Worm (Caenorhabditis elegans) whole organism, mixed stage, embryonic: Measurements from ENCODE around the gene gsnl-1.
A peak's percentile ranks its signal among the peaks of the same experiment; 100 is the strongest.

Experiments
- M03D4.4 ChIP-seq: sonication (generic microtip); optimal IDR thresholded peaks from 2 replicates; lab custom pipeline; 2017; ENCODE audit warnings: mild to moderate bottlenecking, missing genetic modification characterization, missing compliant biosample characterization
- bed-3 ChIP-seq: fragments of 200-800 bp; sonication (Bioruptor generic); optimal IDR thresholded peaks from 3 replicates; lab custom pipeline; 2018; ENCODE audit warnings: mild to moderate bottlenecking, missing genetic modification characterization, moderate library complexity, missing compliant biosample characterization
- blmp-1 ChIP-seq: fragments of 150-350 bp; optimal IDR thresholded peaks from 2 replicates; lab custom pipeline; 2014; ENCODE audit warnings: missing biosample characterization, missing genetic modification characterization
- ceh-39 ChIP-seq: fragments of 150-350 bp; optimal IDR thresholded peaks from 2 replicates; lab custom pipeline; 2014; ENCODE audit warnings: missing biosample characterization, missing genetic modification characterization
- ceh-43 ChIP-seq: fragments of 200-800 bp; sonication (Bioruptor generic); optimal IDR thresholded peaks from 2 replicates; lab custom pipeline; 2018; ENCODE audit warnings: mild to moderate bottlenecking, missing genetic modification characterization, moderate library complexity, missing compliant biosample characterization
- ceh-83 ChIP-seq: fragments of 200-800 bp; sonication (Bioruptor generic); optimal IDR thresholded peaks from 2 replicates; lab custom pipeline; 2018; ENCODE audit warnings: mild to moderate bottlenecking, missing genetic modification characterization, missing compliant biosample characterization
- ces-1 ChIP-seq: fragments of 150-350 bp; optimal IDR thresholded peaks from 2 replicates; lab custom pipeline; 2014; ENCODE audit warnings: missing biosample characterization, missing genetic modification reagents, missing genetic modification characterization
- drap-1 ChIP-seq: fragments of 200-800 bp; sonication (Bioruptor generic); optimal IDR thresholded peaks from 3 replicates; lab custom pipeline; 2018; ENCODE audit warnings: mild to moderate bottlenecking, missing genetic modification characterization, missing compliant biosample characterization
- elt-1 ChIP-seq: sonication (generic microtip); optimal IDR thresholded peaks from 2 replicates; lab custom pipeline; 2017; ENCODE audit warnings: missing genetic modification characterization, mild to moderate bottlenecking, missing compliant biosample characterization, antibody characterized with exemption, moderate library complexity, borderline replicate concordance; ENCODE audit not compliant: insufficient read depth
- elt-3 ChIP-seq: fragments of 150-350 bp; optimal IDR thresholded peaks from 2 replicates; lab custom pipeline; 2014; ENCODE audit warnings: missing biosample characterization, missing genetic modification characterization
- flh-1 ChIP-seq: fragments of 200-800 bp; sonication (Bioruptor generic); optimal IDR thresholded peaks from 2 replicates; lab custom pipeline; 2018; ENCODE audit warnings: mild to moderate bottlenecking, missing genetic modification characterization, moderate library complexity, missing compliant biosample characterization
- ham-2 ChIP-seq: fragments of 200-800 bp; sonication (Bioruptor generic); optimal IDR thresholded peaks from 2 replicates; lab custom pipeline; 2018; ENCODE audit warnings: mild to moderate bottlenecking, missing genetic modification characterization, missing compliant biosample characterization
- hlh-1 ChIP-seq: fragments of 150-350 bp; optimal IDR thresholded peaks from 2 replicates; lab custom pipeline; 2014; ENCODE audit warnings: missing biosample characterization, missing genetic modification reagents, missing genetic modification characterization
- lin-13 ChIP-seq: fragments of 150-350 bp; optimal IDR thresholded peaks from 2 replicates; lab custom pipeline; 2014; ENCODE audit warnings: missing biosample characterization, missing genetic modification characterization
- lin-32 ChIP-seq: fragments of 200-800 bp; sonication (Bioruptor generic); optimal IDR thresholded peaks from 2 replicates; lab custom pipeline; 2018; ENCODE audit warnings: mild to moderate bottlenecking, missing genetic modification characterization, missing compliant biosample characterization
- lsy-2 ChIP-seq: fragments of 150-350 bp; optimal IDR thresholded peaks from 2 replicates; lab custom pipeline; 2014; ENCODE audit warnings: missing biosample characterization, missing genetic modification characterization
- mab-5 ChIP-seq: fragments of 150-350 bp; optimal IDR thresholded peaks from 2 replicates; lab custom pipeline; 2014; ENCODE audit warnings: missing biosample characterization, missing genetic modification characterization
- mep-1 ChIP-seq: fragments of 150-350 bp; optimal IDR thresholded peaks from 2 replicates; lab custom pipeline; 2017; ENCODE audit warnings: missing biosample characterization, missing genetic modification reagents, missing genetic modification characterization, inconsistent platforms
- mls-2 ChIP-seq: sonication (generic microtip); optimal IDR thresholded peaks from 2 replicates; lab custom pipeline; 2016; ENCODE audit warnings: mild to moderate bottlenecking, missing genetic modification characterization, moderate library complexity, missing compliant biosample characterization
- nhr-2 ChIP-seq: fragments of 150-350 bp; optimal IDR thresholded peaks from 2 replicates; lab custom pipeline; 2014; ENCODE audit warnings: missing biosample characterization, missing genetic modification characterization
- nhr-237 ChIP-seq: fragments of 150-350 bp; optimal IDR thresholded peaks from 2 replicates; lab custom pipeline; 2014; ENCODE audit warnings: missing biosample characterization, missing genetic modification characterization
- nhr-28 ChIP-seq: fragments of 150-350 bp; optimal IDR thresholded peaks from 2 replicates; lab custom pipeline; 2014; ENCODE audit warnings: missing biosample characterization, missing genetic modification characterization
- nhr-76 ChIP-seq: sonication (generic microtip); optimal IDR thresholded peaks from 2 replicates; lab custom pipeline; 2017; ENCODE audit warnings: missing biosample characterization, missing genetic modification characterization
- pha-4 ChIP-seq: fragments of 150-350 bp; optimal IDR thresholded peaks from 2 replicates; lab custom pipeline; 2018; ENCODE audit warnings: missing biosample characterization, missing genetic modification reagents, missing genetic modification characterization
- sem-2 ChIP-seq: fragments of 200-800 bp; sonication (Bioruptor generic); optimal IDR thresholded peaks from 2 replicates; lab custom pipeline; 2018; ENCODE audit warnings: mild to moderate bottlenecking, missing genetic modification characterization, missing compliant biosample characterization
- snpc-4 ChIP-seq: fragments of 150-350 bp; optimal IDR thresholded peaks from 2 replicates; lab custom pipeline; 2014; ENCODE audit warnings: missing biosample characterization, missing genetic modification characterization
- sptf-1 ChIP-seq: sonication (generic microtip); optimal IDR thresholded peaks from 2 replicates; lab custom pipeline; 2017; ENCODE audit warnings: mild to moderate bottlenecking, missing genetic modification characterization, moderate library complexity, missing compliant biosample characterization
- tbx-8 ChIP-seq: fragments of 200-800 bp; sonication (Bioruptor generic); optimal IDR thresholded peaks from 2 replicates; lab custom pipeline; 2018; ENCODE audit warnings: mild to moderate bottlenecking, missing genetic modification characterization, moderate library complexity, missing compliant biosample characterization
- unc-120 ChIP-seq: sonication (generic microtip); optimal IDR thresholded peaks from 2 replicates; lab custom pipeline; 2017; ENCODE audit warnings: missing genetic modification characterization, missing compliant biosample characterization; ENCODE audit not compliant: poor library complexity, severe bottlenecking
- unc-39 ChIP-seq: fragments of 150-350 bp; optimal IDR thresholded peaks from 2 replicates; lab custom pipeline; 2014; ENCODE audit warnings: missing biosample characterization, missing genetic modification characterization
- unc-62 ChIP-seq: fragments of 150-350 bp; optimal IDR thresholded peaks from 2 replicates; lab custom pipeline; 2014; ENCODE audit warnings: missing biosample characterization, missing genetic modification reagents, missing genetic modification characterization
- ztf-11 ChIP-seq: fragments of 150-350 bp; optimal IDR thresholded peaks from 2 replicates; lab custom pipeline; 2014; ENCODE audit warnings: missing biosample characterization, missing genetic modification characterization

The gsnl-1 gene

DNA sequence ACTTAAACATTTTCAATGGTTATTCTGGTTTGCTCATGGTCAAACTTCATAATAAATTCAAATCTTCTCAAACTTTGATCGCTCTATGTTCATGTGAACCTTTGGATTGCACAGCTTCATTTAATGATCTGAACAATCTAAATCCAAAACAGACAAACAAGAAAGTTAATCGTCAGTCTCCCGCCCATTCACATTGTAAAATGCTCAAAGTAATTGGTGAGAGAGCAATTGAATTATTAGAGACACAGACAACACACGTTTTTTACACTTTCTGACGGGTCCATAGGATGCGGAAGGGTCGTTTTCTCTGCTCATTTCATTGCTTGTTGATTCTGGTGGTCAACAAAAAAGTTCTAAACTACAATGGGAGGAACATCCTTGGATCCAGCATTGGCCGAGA is at the start of gene gsnl-1:
Gene gsnl-1 (plus strand): TSS at position 301 of the 400 bp plus-strand sequence.
- TF ChIP-seq ceh-83 (GFP tag; lab: Kevin White, UChicago) (no peak), hlh-1 (tag; lab: Kevin White, UChicago) (no peak), sem-2 (GFP tag; lab: Kevin White, UChicago) (no peak), nhr-2 (tag; lab: Kevin White, UChicago) (no peak), ceh-43 (no peak), ces-1 (GFP tag; lab: Kevin White, UChicago) (no peak), ztf-11 (tag; lab: Kevin White, UChicago) (no peak), M03D4.4 (tag; lab: Kevin White, UChicago) (no peak), nhr-76 (tag; lab: Kevin White, UChicago) (no peak), tbx-8 (GFP tag; lab: Kevin White, UChicago) (no peak), unc-39 (no peak), nhr-237 (no peak), ham-2 (no peak), lin-13 (tag; lab: Kevin White, UChicago) (no peak)

DNA sequence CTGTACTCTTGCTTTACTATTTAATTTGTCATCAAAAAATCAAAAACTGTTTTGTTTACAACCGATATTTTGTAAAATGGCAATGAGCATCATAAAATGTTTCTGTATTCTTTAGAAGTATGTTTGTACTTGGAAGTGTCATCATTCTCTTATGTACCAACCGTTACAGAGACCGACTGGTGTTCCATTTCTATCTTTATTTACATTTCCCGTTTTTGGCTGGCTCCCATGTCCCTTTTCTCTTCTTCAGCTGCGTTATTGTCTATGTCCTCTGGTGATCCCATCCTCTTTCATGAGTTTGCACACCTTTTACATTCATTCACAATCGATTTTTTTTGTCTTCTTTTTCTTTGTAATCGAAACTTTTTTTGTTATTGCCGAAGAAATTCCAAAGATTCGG is 45.4 kb upstream of the gsnl-1 start:
- no peak for TF ChIP-seq elt-3 (tag; lab: Kevin White, UChicago)
- no peak for TF ChIP-seq nhr-76 (tag; lab: Kevin White, UChicago)
- no peak for TF ChIP-seq nhr-2 (tag; lab: Kevin White, UChicago)
- TF ChIP-seq ham-2: no peak
- TF ChIP-seq ztf-11 (tag; lab: Kevin White, UChicago): no peak
- no peak for TF ChIP-seq ces-1 (GFP tag; lab: Kevin White, UChicago)
- TF ChIP-seq mep-1: no peak
- peak; percentile 77 for TF ChIP-seq pha-4 (tag; lab: Kevin White, UChicago)

DNA sequence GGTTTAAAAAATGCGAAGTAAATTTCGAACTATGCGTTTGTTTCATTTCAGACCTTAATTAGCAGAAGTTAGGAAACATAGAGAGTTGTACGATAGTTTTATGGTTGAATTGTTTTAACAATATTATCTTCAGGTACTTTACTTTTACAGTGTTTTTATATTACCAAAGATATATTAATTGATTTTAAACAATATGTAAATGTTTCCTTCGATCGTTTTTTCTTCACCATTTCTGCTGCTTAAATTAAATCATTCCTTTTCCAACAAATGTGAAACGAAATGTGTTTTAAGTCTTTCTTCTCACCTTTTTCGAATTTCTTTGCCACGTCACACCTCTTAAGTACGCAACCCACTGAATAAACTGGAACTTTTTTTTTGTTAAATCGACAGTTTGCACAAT is 43.5 kb upstream of the gsnl-1 start:
- TF ChIP-seq drap-1 (GFP tag; lab: Kevin White, UChicago): no peak
- TF ChIP-seq flh-1 (GFP tag; lab: Kevin White, UChicago): no peak
- TF ChIP-seq elt-3 (tag; lab: Kevin White, UChicago): no peak
- TF ChIP-seq lin-13 (tag; lab: Kevin White, UChicago): no peak
- no peak for TF ChIP-seq ceh-83 (GFP tag; lab: Kevin White, UChicago)
- no peak for TF ChIP-seq tbx-8 (GFP tag; lab: Kevin White, UChicago)

DNA sequence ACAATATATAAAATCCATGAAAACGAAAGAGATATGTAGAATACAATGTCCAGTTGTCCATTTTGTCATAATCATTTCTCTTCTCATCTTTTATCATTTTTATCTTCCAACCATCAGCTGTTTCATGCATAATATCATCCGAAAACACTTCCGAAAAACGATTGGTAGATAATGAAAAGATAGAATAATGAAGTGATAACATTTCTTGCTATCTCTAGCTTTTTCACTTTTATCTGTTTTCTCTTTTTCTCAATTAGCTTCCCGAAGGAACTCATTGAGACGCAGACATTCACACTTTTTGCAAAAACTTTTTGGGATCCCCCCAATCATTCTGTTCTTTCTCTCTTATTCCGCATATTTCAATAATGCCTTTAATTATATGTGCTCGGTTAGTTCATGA is 42.9 kb upstream of the gsnl-1 start:
- TF ChIP-seq pha-4 (tag; lab: Kevin White, UChicago) (no peak), flh-1 (GFP tag; lab: Kevin White, UChicago) (no peak), tbx-8 (GFP tag; lab: Kevin White, UChicago) (no peak), lsy-2 (tag; lab: Kevin White, UChicago) (no peak), sptf-1 (tag; lab: Kevin White, UChicago) (no peak), mab-5 (tag; lab: Kevin White, UChicago) (peak; percentile 28), ceh-83 (GFP tag; lab: Kevin White, UChicago) (no peak), unc-62 (GFP tag; lab: Kevin White, UChicago) (peak; percentile 36), nhr-2 (tag; lab: Kevin White, UChicago) (no peak), elt-1 (no peak), nhr-28 (tag; lab: Kevin White, UChicago) (no peak), unc-120 (peak; percentile 44), ham-2 (peak; percentile 32), bed-3 (GFP tag; lab: Kevin White, UChicago) (no peak), lin-32 (no peak), mls-2 (tag; lab: Kevin White, UChicago) (no peak), elt-3 (tag; lab: Kevin White, UChicago) (peak; percentile 33), blmp-1 (tag; lab: Kevin White, UChicago) (peak; percentile 86), mep-1 (no peak), nhr-237 (no peak), sem-2 (GFP tag; lab: Kevin White, UChicago) (no peak), ceh-39 (tag; lab: Kevin White, UChicago) (no peak)
- TF ChIP-seq, all 35 proteins: peak for 6

DNA sequence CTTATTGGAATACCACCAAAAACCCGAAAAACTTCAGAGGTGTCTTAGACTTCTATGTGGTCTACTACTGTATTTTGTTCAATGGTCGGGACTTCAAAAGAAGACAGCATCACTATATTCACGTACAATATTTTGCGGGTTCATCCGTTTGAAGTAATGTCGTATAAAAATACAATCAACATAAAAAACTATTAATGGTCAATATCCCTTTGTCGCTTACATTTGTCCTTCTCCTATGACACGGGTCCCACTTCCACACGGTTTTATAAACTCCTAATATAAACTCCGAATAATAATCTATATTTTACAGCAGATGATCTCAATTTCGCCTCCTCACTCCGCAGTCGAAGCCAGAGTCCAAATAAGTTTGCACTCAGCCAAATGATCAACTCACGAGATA is 39.3 kb upstream of the gsnl-1 start:
- TF ChIP-seq mab-5 (tag; lab: Kevin White, UChicago): no peak
- no peak for TF ChIP-seq mep-1
- no peak for TF ChIP-seq unc-62 (GFP tag; lab: Kevin White, UChicago)
- TF ChIP-seq drap-1 (GFP tag; lab: Kevin White, UChicago): no peak
- no peak for TF ChIP-seq lsy-2 (tag; lab: Kevin White, UChicago)
- TF ChIP-seq unc-120: no peak
- no peak for TF ChIP-seq ces-1 (GFP tag; lab: Kevin White, UChicago)
- no peak for TF ChIP-seq lin-13 (tag; lab: Kevin White, UChicago)
- no peak for TF ChIP-seq ceh-83 (GFP tag; lab: Kevin White, UChicago)
- no peak for TF ChIP-seq snpc-4
- no peak for TF ChIP-seq nhr-28 (tag; lab: Kevin White, UChicago)
- no peak for TF ChIP-seq flh-1 (GFP tag; lab: Kevin White, UChicago)
- no peak for TF ChIP-seq blmp-1 (tag; lab: Kevin White, UChicago)
- TF ChIP-seq nhr-76 (tag; lab: Kevin White, UChicago): no peak
- TF ChIP-seq nhr-2 (tag; lab: Kevin White, UChicago): no peak
- no peak for TF ChIP-seq ceh-39 (tag; lab: Kevin White, UChicago)
